Worm (Caenorhabditis elegans) whole organism, L3 larva: Measurements from ENCODE around the gene C25E10.8.
A peak's percentile ranks its signal among the peaks of the same experiment; 100 is the strongest.

Source experiments
- ZK546.5 ChIP-seq: sonication (generic microtip); optimal IDR thresholded peaks from 2 replicates; lab custom pipeline; 2017; ENCODE audit warnings: missing biosample characterization, missing genetic modification characterization
- aly-2 ChIP-seq: fragments of 150-350 bp; optimal IDR thresholded peaks from 2 replicates; lab custom pipeline; 2014; ENCODE audit warnings: missing biosample characterization, missing genetic modification characterization
- elt-2 ChIP-seq: sonication (generic microtip); optimal IDR thresholded peaks from 2 replicates; lab custom pipeline; 2016; ENCODE audit warnings: missing genetic modification reagents, mild to moderate bottlenecking, missing genetic modification characterization, missing compliant biosample characterization
- nhr-11 ChIP-seq: fragments of 150-350 bp; optimal IDR thresholded peaks from 2 replicates; lab custom pipeline; 2014; ENCODE audit warnings: missing biosample characterization, missing genetic modification characterization
- nhr-237 ChIP-seq: fragments of 150-350 bp; optimal IDR thresholded peaks from 2 replicates; lab custom pipeline; 2014; ENCODE audit warnings: missing biosample characterization, missing genetic modification characterization
- nhr-77 ChIP-seq: fragments of 150-350 bp; optimal IDR thresholded peaks from 2 replicates; lab custom pipeline; 2014; ENCODE audit warnings: missing biosample characterization, missing genetic modification characterization
- pqm-1 ChIP-seq: fragments of 150-350 bp; optimal IDR thresholded peaks from 2 replicates; lab custom pipeline; 2017; ENCODE audit warnings: missing biosample characterization, missing genetic modification characterization, inconsistent platforms
- skn-1 ChIP-seq: fragments of 150-350 bp; optimal IDR thresholded peaks from 2 replicates; lab custom pipeline; 2014; ENCODE audit warnings: missing biosample characterization, missing genetic modification characterization
- zag-1 ChIP-seq: fragments of 150-350 bp; optimal IDR thresholded peaks from 2 replicates; lab custom pipeline; 2014; ENCODE audit warnings: missing biosample characterization, missing genetic modification characterization
- ztf-11 ChIP-seq: fragments of 150-350 bp; optimal IDR thresholded peaks from 2 replicates; lab custom pipeline; 2014; ENCODE audit warnings: missing biosample characterization, missing genetic modification characterization
- ztf-4 ChIP-seq: fragments of 150-350 bp; optimal IDR thresholded peaks from 2 replicates; lab custom pipeline; 2014; ENCODE audit warnings: missing biosample characterization, missing genetic modification characterization

DNA sequence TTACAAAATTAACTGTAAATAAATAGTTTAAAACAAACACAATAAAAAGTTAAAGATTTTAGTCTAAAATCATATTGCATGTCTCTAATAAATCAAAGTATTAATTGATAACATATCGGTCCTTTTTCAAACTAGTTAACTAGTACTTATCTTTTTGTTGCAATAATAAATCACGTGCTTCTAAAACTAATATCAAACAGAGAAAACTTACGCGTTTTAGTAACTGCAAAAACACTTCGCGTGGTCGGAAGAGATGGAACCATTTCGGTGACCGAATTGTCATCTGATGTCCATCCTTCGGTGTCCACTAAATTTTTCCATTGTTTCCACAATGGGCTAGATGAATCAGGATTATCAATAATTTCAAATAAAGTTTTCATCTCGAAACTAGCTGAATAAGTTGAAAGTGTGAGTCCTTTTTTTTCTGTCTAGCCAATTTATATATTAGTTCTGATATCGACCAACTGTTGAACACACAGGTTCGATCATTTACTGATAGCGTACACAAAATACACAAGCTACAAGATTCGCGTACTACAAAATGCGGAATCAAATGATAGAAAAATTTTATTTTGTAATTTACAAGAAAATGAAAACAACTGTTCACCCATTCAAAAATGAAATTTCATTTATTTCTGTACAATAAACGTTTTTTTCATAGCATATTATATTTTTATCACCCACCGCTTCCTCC lies 44.6 kb upstream of the C25E10.8 start, which contains the start of gene F21C10.9:
- TF ChIP-seq elt-2 (tag; lab: Kevin White, UChicago) = peak; percentile 25
- TF ChIP-seq skn-1 (tag; lab: Kevin White, UChicago) = no peak
- no peak for TF ChIP-seq aly-2 (tag; lab: Kevin White, UChicago)
- TF ChIP-seq nhr-237 (tag; lab: Kevin White, UChicago) = no peak
- TF ChIP-seq ztf-11 (tag; lab: Kevin White, UChicago) = no peak
- TF ChIP-seq nhr-77 = no peak
- TF ChIP-seq ZK546.5 = no peak
- TF ChIP-seq nhr-11 (tag; lab: Kevin White, UChicago) = no peak
- TF ChIP-seq zag-1 (tag; lab: Kevin White, UChicago) = no peak
- TF ChIP-seq pqm-1 = no peak
- no peak for TF ChIP-seq ztf-4
